Fruit fly (Drosophila melanogaster) whole organism, embryonic: ENCODE data around the gene CG3630.
A peak's percentile ranks its signal among the peaks of the same experiment; 100 is the strongest.

Experiments used
- CG10565 ChIP-seq: fragments of 200-800 bp; sonication (Bioruptor generic); optimal IDR thresholded peaks from 3 replicates; lab custom pipeline; 2016; ENCODE audit warnings: missing biosample characterization, mild to moderate bottlenecking, missing genetic modification characterization
- CG11093 ChIP-seq: fragments of 200-800 bp; sonication (Bioruptor generic); IDR thresholded peaks from 3 replicates; pipeline ENCODE4 v1.3.6; 2022; ENCODE audit warnings: missing biosample characterization, missing genetic modification characterization
- CG11695 ChIP-seq: fragments of 200-800 bp; sonication (Bioruptor generic); IDR thresholded peaks from 3 replicates; pipeline ENCODE4 v1.3.6; 2022; ENCODE audit warnings: missing biosample characterization, missing genetic modification characterization
- CG12236 ChIP-seq: fragments of 200-800 bp; sonication (Bioruptor generic); optimal IDR thresholded peaks from 2 replicates; lab custom pipeline; 2016; ENCODE audit warnings: missing biosample characterization, missing genetic modification characterization
- CG13624 ChIP-seq: fragments of 200-800 bp; sonication (Bioruptor generic); optimal IDR thresholded peaks from 2 replicates; lab custom pipeline; 2016; ENCODE audit warnings: missing biosample characterization, missing genetic modification characterization
- CG15269 ChIP-seq: fragments of 200-800 bp; sonication (Bioruptor generic); optimal IDR thresholded peaks from 2 replicates; lab custom pipeline; 2018; ENCODE audit warnings: missing biosample characterization, mild to moderate bottlenecking, missing genetic modification characterization, moderate library complexity
- CG18011 ChIP-seq: fragments of 200-800 bp; sonication (Bioruptor generic); optimal IDR thresholded peaks from 2 replicates; lab custom pipeline; 2017; ENCODE audit warnings: missing biosample characterization, missing genetic modification characterization, mild to moderate bottlenecking, moderate library complexity, missing genotype
- CG2889 ChIP-seq: fragments of 200-800 bp; sonication (Bioruptor generic); IDR thresholded peaks from 3 replicates; pipeline ENCODE4 v1.3.6; 2022; ENCODE audit warnings: missing biosample characterization, missing genetic modification characterization
- CG30403 ChIP-seq: fragments of 200-800 bp; sonication (Bioruptor generic); optimal IDR thresholded peaks from 3 replicates; lab custom pipeline; 2016; ENCODE audit warnings: missing biosample characterization, missing genetic modification characterization
- CG3281 ChIP-seq: fragments of 200-800 bp; sonication (Bioruptor generic); optimal IDR thresholded peaks from 3 replicates; lab custom pipeline; 2017; ENCODE audit warnings: missing biosample characterization, mild to moderate bottlenecking, missing genetic modification characterization
- CG3838 ChIP-seq: fragments of 200-800 bp; sonication (Bioruptor generic); optimal IDR thresholded peaks from 3 replicates; lab custom pipeline; 2016; ENCODE audit warnings: missing biosample characterization, missing genetic modification characterization
- CG5245 ChIP-seq: fragments of 200-800 bp; sonication (Bioruptor generic); optimal IDR thresholded peaks from 3 replicates; lab custom pipeline; 2016; ENCODE audit warnings: missing biosample characterization, missing genetic modification characterization
- CG6272 ChIP-seq: fragments of 200-800 bp; sonication (Bioruptor generic); IDR thresholded peaks from 2 replicates; pipeline ENCODE4 v1.3.6; 2022; ENCODE audit warnings: missing biosample characterization, missing genetic modification characterization
- CG7786 ChIP-seq: fragments of 200-800 bp; sonication (Bioruptor generic); optimal IDR thresholded peaks from 2 replicates; lab custom pipeline; 2016; ENCODE audit warnings: missing biosample characterization, missing genetic modification characterization
- CHES-1-like ChIP-seq: fragments of 200-800 bp; sonication (Bioruptor generic); optimal IDR thresholded peaks from 2 replicates; lab custom pipeline; 2016; ENCODE audit warnings: missing biosample characterization, missing genetic modification characterization
- Dp ChIP-seq: fragments of 200-800 bp; sonication (Bioruptor generic); optimal IDR thresholded peaks from 2 replicates; lab custom pipeline; 2018; ENCODE audit warnings: missing biosample characterization, mild to moderate bottlenecking, missing genetic modification characterization, moderate library complexity
- Ets65A ChIP-seq: fragments of 200-800 bp; sonication (Bioruptor generic); peaks from one replicate; lab custom pipeline; 2016; ENCODE audit warnings: missing biosample characterization, missing genetic modification characterization
- HmgD ChIP-seq: fragments of 200-800 bp; sonication (Bioruptor generic); optimal IDR thresholded peaks from 3 replicates; lab custom pipeline; 2016; ENCODE audit warnings: missing biosample characterization, missing genetic modification characterization
- Hr51 ChIP-seq, 2 experiments: fragments of 200-800 bp; sonication (Bioruptor generic); optimal IDR thresholded peaks; 2 replicates in 1 of 2; 3 replicates in 1 of 2; lab custom pipeline; 2016 to 2018; ENCODE audit warnings: missing biosample characterization in 2 of 2, missing genetic modification characterization in 2 of 2, mild to moderate bottlenecking in 1 of 2, moderate library complexity in 1 of 2
- Med ChIP-seq: fragments of 200-800 bp; sonication (Bioruptor generic); peaks from one replicate; lab custom pipeline; 2016; ENCODE audit warnings: missing biosample characterization, missing genetic modification characterization, mild to moderate bottlenecking, inconsistent platforms, moderate library complexity
- Mes4 ChIP-seq: fragments of 200-800 bp; sonication (Bioruptor generic); optimal IDR thresholded peaks from 2 replicates; lab custom pipeline; 2016; ENCODE audit warnings: missing biosample characterization, missing genetic modification characterization
- NK7.1 ChIP-seq: fragments of 200-800 bp; sonication (Bioruptor generic); optimal IDR thresholded peaks from 3 replicates; lab custom pipeline; 2016; ENCODE audit warnings: missing biosample characterization, missing genetic modification characterization
- Six4 ChIP-seq: fragments of 200-800 bp; sonication (Bioruptor generic); optimal IDR thresholded peaks from 2 replicates; lab custom pipeline; 2016; ENCODE audit warnings: missing biosample characterization, missing genetic modification characterization
- Sry-δ ChIP-seq: fragments of 200-800 bp; sonication (Bioruptor generic); optimal IDR thresholded peaks from 2 replicates; lab custom pipeline; 2016; ENCODE audit warnings: missing biosample characterization, missing genetic modification characterization
- Xrp1 ChIP-seq: fragments of 200-800 bp; sonication (Bioruptor generic); IDR thresholded peaks from 2 replicates; pipeline ENCODE4 v1.3.6; 2022; ENCODE audit warnings: missing biosample characterization, missing genetic modification characterization
- al ChIP-seq: fragments of 200-800 bp; sonication (Bioruptor generic); IDR thresholded peaks from 2 replicates; pipeline ENCODE4 v1.3.6; 2022; ENCODE audit warnings: missing biosample characterization, missing genetic modification characterization
- ash1 ChIP-seq: fragments of 200-800 bp; sonication (Bioruptor generic); optimal IDR thresholded peaks from 2 replicates; lab custom pipeline; 2018; ENCODE audit warnings: missing biosample characterization, mild to moderate bottlenecking, missing genetic modification characterization
- bab2 ChIP-seq: fragments of 200-800 bp; sonication (Bioruptor generic); optimal IDR thresholded peaks from 2 replicates; lab custom pipeline; 2016; ENCODE audit warnings: missing biosample characterization, missing genetic modification characterization
- cwo ChIP-seq: fragments of 200-800 bp; sonication (Bioruptor generic); optimal IDR thresholded peaks from 3 replicates; lab custom pipeline; 2017; ENCODE audit warnings: missing biosample characterization, missing genetic modification characterization, mild to moderate bottlenecking, moderate library complexity, missing genetic modification reagents
- fru ChIP-seq: fragments of >200 bp; optimal IDR thresholded peaks from 2 replicates; lab custom pipeline; 2017
- fu2 ChIP-seq: fragments of 200-800 bp; sonication (Bioruptor generic); optimal IDR thresholded peaks from 2 replicates; lab custom pipeline; 2016; ENCODE audit warnings: missing biosample characterization, missing genetic modification characterization
- gem ChIP-seq: fragments of 200-800 bp; sonication (Bioruptor generic); optimal IDR thresholded peaks from 2 replicates; lab custom pipeline; 2019; ENCODE audit warnings: missing biosample characterization, mild to moderate bottlenecking, missing genetic modification characterization, moderate library complexity
- h ChIP-seq: fragments of >200 bp; optimal IDR thresholded peaks from 2 replicates; lab custom pipeline; 2017
- her ChIP-seq: fragments of 200-800 bp; sonication (Bioruptor generic); optimal IDR thresholded peaks from 2 replicates; lab custom pipeline; 2016; ENCODE audit warnings: missing biosample characterization, missing genetic modification characterization
- hth ChIP-seq: fragments of >200 bp; optimal IDR thresholded peaks from 2 replicates; lab custom pipeline; 2017; ENCODE audit warnings: inconsistent platforms
- kni ChIP-seq: fragments of 200-800 bp; sonication (Bioruptor generic); optimal IDR thresholded peaks from 3 replicates; lab custom pipeline; 2017; ENCODE audit warnings: mild to moderate bottlenecking, missing biosample characterization, missing genetic modification reagents, missing genetic modification characterization
- lab ChIP-seq: fragments of 200-800 bp; sonication (Bioruptor generic); optimal IDR thresholded peaks from 3 replicates; lab custom pipeline; 2017; ENCODE audit warnings: missing biosample characterization, missing genetic modification characterization, mild to moderate bottlenecking, moderate library complexity, missing genetic modification reagents
- lmd ChIP-seq: fragments of 200-800 bp; sonication (Bioruptor generic); IDR thresholded peaks from 2 replicates; pipeline ENCODE4 v1.3.6; 2022; ENCODE audit warnings: missing biosample characterization, missing genetic modification characterization
- nom ChIP-seq: fragments of 200-800 bp; sonication (Bioruptor generic); optimal IDR thresholded peaks from 2 replicates; lab custom pipeline; 2017; ENCODE audit warnings: missing biosample characterization, missing genetic modification characterization, mild to moderate bottlenecking, moderate library complexity, missing genetic modification reagents
- odd ChIP-seq: fragments of 200-800 bp; sonication (Bioruptor generic); optimal IDR thresholded peaks from 2 replicates; lab custom pipeline; 2017; ENCODE audit warnings: missing biosample characterization, mild to moderate bottlenecking, missing genetic modification characterization
- otp ChIP-seq: fragments of 200-800 bp; sonication (Bioruptor generic); IDR thresholded peaks from 3 replicates; pipeline ENCODE4, ENCODE4 v1.3.6; 2022; ENCODE audit warnings: missing biosample characterization, missing genetic modification characterization
- pb ChIP-seq: fragments of 200-800 bp; sonication (Bioruptor generic); optimal IDR thresholded peaks from 3 replicates; lab custom pipeline; 2016; ENCODE audit warnings: missing biosample characterization, missing genetic modification characterization
- ro ChIP-seq: fragments of 200-800 bp; sonication (Bioruptor generic); IDR thresholded peaks from 2 replicates; pipeline ENCODE4 v1.3.6; 2022; ENCODE audit warnings: missing biosample characterization, missing genetic modification characterization
- sc ChIP-seq, 3 experiments: fragments of >200 bp in 2 of 3; fragments of 200-800 bp in 1 of 3; sonication (Bioruptor generic) in 1 of 3; optimal IDR thresholded peaks; 2 replicates in 2 of 3; 3 replicates in 1 of 3; lab custom pipeline; 2017; ENCODE audit warnings: mild to moderate bottlenecking in 1 of 3, missing biosample characterization in 1 of 3, missing genetic modification characterization in 1 of 3, missing genetic modification reagents in 1 of 3
- schlank ChIP-seq: fragments of 200-800 bp; sonication (Bioruptor generic); optimal IDR thresholded peaks from 2 replicates; lab custom pipeline; 2018; ENCODE audit warnings: missing biosample characterization, mild to moderate bottlenecking, missing genetic modification characterization
- scrt ChIP-seq: fragments of 200-800 bp; sonication (Bioruptor generic); optimal IDR thresholded peaks from 2 replicates; lab custom pipeline; 2018; ENCODE audit warnings: missing biosample characterization, mild to moderate bottlenecking, missing genetic modification characterization, moderate library complexity
- stc ChIP-seq: fragments of 200-800 bp; sonication (Bioruptor generic); IDR thresholded peaks from 2 replicates; pipeline ENCODE4 v1.3.6; 2022; ENCODE audit warnings: missing biosample characterization, missing genetic modification characterization
- wor ChIP-seq: fragments of 200-800 bp; sonication (Bioruptor generic); IDR thresholded peaks from 2 replicates; pipeline ENCODE4 v1.3.6; 2022; ENCODE audit warnings: missing biosample characterization, missing genetic modification characterization

CG3630 gene

DNA sequence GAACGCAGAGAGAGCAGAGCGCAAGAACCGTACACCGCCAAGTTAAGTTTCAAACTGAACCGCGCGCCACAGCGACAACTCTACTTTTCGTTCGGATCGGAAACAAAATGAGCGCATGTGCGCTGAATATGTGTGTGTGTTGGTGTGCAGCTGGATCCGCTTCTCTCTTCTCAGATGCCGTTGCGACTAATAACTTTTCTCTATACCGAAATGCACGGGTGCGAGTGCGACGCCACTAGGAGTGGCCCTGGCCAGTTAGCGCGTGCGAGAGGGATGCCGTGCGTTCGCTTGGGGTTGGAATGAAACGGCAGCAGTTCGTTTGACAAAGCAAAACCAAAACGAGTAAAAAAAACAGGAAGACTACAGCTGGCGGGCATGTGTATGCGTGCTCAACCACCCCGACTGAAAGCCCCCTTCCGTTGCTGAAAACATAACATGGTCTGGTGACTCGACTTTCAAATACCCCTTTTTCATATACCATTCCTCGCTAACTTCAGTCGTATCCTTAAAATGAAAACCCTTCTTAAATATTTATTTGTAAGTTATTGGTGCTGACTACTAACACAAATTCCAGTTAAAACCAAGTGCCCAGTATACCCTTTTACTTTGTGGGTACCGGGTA is 25.1 kb upstream of the CG3630 start (continued):
- peak; percentile 100 for TF ChIP-seq CG7786

DNA sequence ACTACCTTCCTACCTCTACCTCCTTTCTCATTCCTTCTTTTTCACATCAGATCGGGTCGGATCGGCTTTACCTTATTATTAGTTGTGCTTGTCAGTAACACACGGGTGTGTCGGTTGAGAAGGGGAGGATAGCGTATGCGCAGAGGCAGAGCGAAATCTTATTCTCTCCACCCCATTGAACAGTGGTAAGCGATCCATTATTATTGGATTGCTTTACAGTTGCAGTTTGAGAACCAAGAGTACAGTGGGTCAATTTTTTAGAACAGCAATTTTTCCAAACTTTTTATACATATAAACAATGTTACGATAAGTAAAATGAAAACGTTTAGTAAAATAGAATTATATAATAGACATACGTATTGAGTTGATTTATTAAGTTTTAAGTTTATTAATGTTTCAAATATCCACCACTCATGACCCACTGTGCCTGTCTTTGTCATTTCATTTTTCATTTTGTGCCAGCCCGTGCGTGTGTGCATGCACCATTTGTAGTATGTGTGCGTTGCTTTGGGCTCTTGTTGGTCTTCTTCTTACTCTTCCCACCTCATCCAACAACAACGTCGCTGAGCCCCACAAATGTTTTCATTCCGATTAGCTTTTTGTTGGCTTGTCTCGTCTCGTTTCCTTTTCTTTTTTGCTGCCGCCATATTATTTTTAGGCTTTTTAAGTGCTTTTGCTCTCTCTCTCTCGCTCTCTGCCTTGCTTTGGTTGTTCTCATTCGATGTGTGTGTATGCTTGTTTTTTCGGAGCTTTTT is 24.2 kb upstream of the CG3630 start:
- TF ChIP-seq CG2889 (GFP tag; lab: Robert Waterston, UW) (peak; percentile 98), sc (optimal IDR thresholded peaks at IDR 0.05; lab: Kevin White, UChicago) (no peak), sc (GFP tag; optimal IDR thresholded peaks at IDR 0.05; lab: Kevin White, UChicago) (peak; percentile 98), CG6272 (GFP tag; lab: Robert Waterston, UW) (peak; percentile 97), CHES-1-like (GFP tag; lab: Kevin White, UChicago) (peak; percentile 87), h (lab: Kevin White, UChicago) (no peak), CG10565 (GFP tag; lab: Kevin White, UChicago) (peak; percentile 96), Med (GFP tag; lab: Kevin White, UChicago) (peak; percentile 98), gem (tag; lab: Kevin White, UChicago) (peak; percentile 100), ash1 (GFP tag; lab: Kevin White, UChicago) (peak; percentile 85), wor (GFP tag; lab: Robert Waterston, UW) (peak; percentile 99), odd (peak; percentile 99), ro (GFP tag; lab: Robert Waterston, UW) (peak; percentile 96), Xrp1 (GFP tag; lab: Robert Waterston, UW) (peak; percentile 99), Mes4 (peak; percentile 87), Sry-δ (GFP tag; lab: Kevin White, UChicago) (no peak), schlank (tag; lab: Kevin White, UChicago) (peak; percentile 98), lab (GFP tag; lab: Kevin White, UChicago) (peak; percentile 99), HmgD (peak; percentile 42), Ets65A (GFP tag; lab: Kevin White, UChicago) (peak; percentile 97), nom (GFP tag; lab: Kevin White, UChicago) (peak; percentile 98), Six4 (GFP tag; lab: Kevin White, UChicago) (peak; percentile 98), Hr51 (GFP tag; optimal IDR thresholded peaks at IDR 0.05; lab: Kevin White, UChicago) (peak; percentile 95 to 100), CG12236 (GFP tag; lab: Kevin White, UChicago) (peak; percentile 90), her (GFP tag; lab: Kevin White, UChicago) (peak; percentile 55), Dp (GFP tag; lab: Kevin White, UChicago) (peak; percentile 8), NK7.1 (GFP tag; lab: Kevin White, UChicago) (peak; percentile 78), al (peak; percentile 99), fru (no peak), cwo (GFP tag; lab: Kevin White, UChicago) (peak; percentile 98), otp (GFP tag; lab: Robert Waterston, UW) (peak; percentile 97), CG13624 (peak; percentile 69), lmd (peak; percentile 99), CG18011 (GFP tag; lab: Kevin White, UChicago) (peak; percentile 94), CG30403 (GFP tag; lab: Kevin White, UChicago) (peak; percentile 97), CG15269 (peak; percentile 99), CG11695 (GFP tag; lab: Robert Waterston, UW) (peak; percentile 100), pb (GFP tag; lab: Kevin White, UChicago) (peak; percentile 80), CG11093 (peak; percentile 99), fu2 (GFP tag; lab: Kevin White, UChicago) (peak; percentile 93), CG3281 (GFP tag; lab: Kevin White, UChicago) (peak; percentile 99), kni (peak; percentile 94), CG3838 (GFP tag; lab: Kevin White, UChicago) (peak; percentile 94), stc (GFP tag; lab: Robert Waterston, UW) (peak; percentile 99), CG5245 (GFP tag; lab: Kevin White, UChicago) (peak; percentile 97), bab2 (GFP tag; lab: Kevin White, UChicago) (peak; percentile 79), hth (lab: Kevin White, UChicago) (no peak), scrt (peak; percentile 98)
